Worm (Caenorhabditis elegans): ENCODE data around the gene C36E6.2.
A peak's percentile ranks its signal among the peaks of the same experiment; 100 is the strongest.

C36E6.2 gene

ce11 chrX:17447212-17447611 is 4.3 kb upstream of the C36E6.2 start:
- TF ChIP-seq madf-3 (GFP tag; IDR thresholded peaks at IDR 0.05) = peak; percentile 77; the same call in 1 of the 2 replicates
- TF ChIP-seq egrh-3 (GFP tag; IDR thresholded peaks at IDR 0.05) = 0 out of 2 replicates have a peak, but pooled peaks have one; percentile 23

DNA sequence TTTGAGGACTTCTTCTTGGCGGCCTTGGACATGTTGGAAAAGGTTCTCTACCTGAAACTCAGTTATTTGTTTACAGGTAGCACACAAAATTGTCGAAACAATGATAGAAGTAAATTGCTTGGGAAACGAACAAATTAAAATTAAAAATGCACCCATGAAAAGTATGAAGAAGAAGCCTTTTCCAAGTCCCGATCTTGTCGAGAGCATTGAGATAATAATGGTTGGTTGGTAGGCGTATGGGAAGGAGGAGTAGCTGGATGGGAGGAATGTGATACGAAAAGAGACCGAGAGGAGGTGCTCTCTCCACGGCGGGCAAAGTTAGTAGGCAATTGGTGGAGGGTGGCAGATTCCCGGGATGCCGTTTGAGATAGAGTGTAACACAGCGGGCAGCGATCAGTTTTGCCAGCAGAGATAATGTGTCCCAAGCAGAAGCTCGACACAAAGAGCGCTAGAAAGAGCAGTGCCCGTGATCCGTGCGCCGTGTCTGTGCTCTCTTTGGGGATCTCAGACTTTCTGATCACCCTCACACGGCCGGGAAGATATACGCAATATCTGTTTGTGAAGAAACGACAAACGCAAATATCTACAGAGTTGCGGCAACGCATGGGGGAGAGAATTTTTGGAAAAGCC is 5.2 kb downstream of the C36E6.2 start, which contains the start of gene mlc-2:
Gene mlc-2, minus strand, starts transcription at position 51 of the 630 bp plus-strand sequence.
- TF ChIP-seq egrh-3 (GFP tag; IDR thresholded peaks at IDR 0.05) = peak; percentile 5; the same call in 1 of the 2 replicates
- peak; percentile 17 for TF ChIP-seq K12H6.12 (tag; optimal IDR thresholded peaks at IDR 0.05)
- TF ChIP-seq lin-26 (GFP tag; IDR thresholded peaks at IDR 0.05) = no peak
- 0 out of 2 replicates have a peak, but pooled peaks have one; percentile 29 for TF ChIP-seq nfyb-1 (GFP tag; IDR thresholded peaks at IDR 0.05)
- TF ChIP-seq dox-1 (GFP tag; IDR thresholded peaks at IDR 0.05) = 0 out of 2 replicates have a peak, but pooled peaks have one; percentile 26
- peak; percentile 83 for TF ChIP-seq zfh-2 (GFP tag; conservative IDR thresholded peaks at IDR 0.05)
- no peak for TF ChIP-seq lin-40 (tag; optimal IDR thresholded peaks at IDR 0.05)
- 0 out of 2 replicates have a peak, but pooled peaks have one; percentile 18 for TF ChIP-seq mcd-1 (GFP tag; IDR thresholded peaks at IDR 0.05)

- TF ChIP-seq fkh-3 (tag; optimal IDR thresholded peaks at IDR 0.05) (no peak), ztf-28 (GFP tag; IDR thresholded peaks at IDR 0.05) (no peak), repo-1 (tag; optimal IDR thresholded peaks at IDR 0.05) (no peak), madf-6 (GFP tag; IDR thresholded peaks at IDR 0.05) (no peak), snpc-3.4 (tag; optimal IDR thresholded peaks at IDR 0.05) (no peak), zfh-2 (GFP tag; conservative IDR thresholded peaks at IDR 0.05) (peak; percentile 56), snpc-1.1 (tag; optimal IDR thresholded peaks at IDR 0.05; ENCODE audit: insufficient read depth) (no peak), him-1 (tag; optimal IDR thresholded peaks at IDR 0.05) (no peak), pha-4 (tag; optimal IDR thresholded peaks at IDR 0.05) (no peak)
Measured at ce11 chrX:17458887-17459286, 7.4 kb downstream of the C36E6.2 start, which contains the start of gene mlc-1. Gene mlc-1, plus strand, starts transcription at chrX:17459210.

ce11 chrX:17461958-17462357 is 10.5 kb downstream of the C36E6.2 start:
- TF ChIP-seq die-1 (tag; optimal IDR thresholded peaks at IDR 0.05) (no peak), ztf-6 (GFP tag; IDR thresholded peaks at IDR 0.05) (no peak), egl-44 (GFP tag; IDR thresholded peaks at IDR 0.05) (no peak)

ce11 chrX:17464801-17465200 is 13.3 kb downstream of the C36E6.2 start, which contains the start of gene slc-17.1:
Gene slc-17.1, minus strand, starts transcription at chrX:17464901.
- 0 out of 2 replicates have a peak, but pooled peaks have one; percentile 28 for TF ChIP-seq lag-1 (GFP tag; IDR thresholded peaks at IDR 0.05)
- TF ChIP-seq tbp1 (GFP tag; optimal IDR thresholded peaks at IDR 0.05) = no peak

ce11 chrX:17466615-17467014 is 15.1 kb downstream of the C36E6.2 start, which contains the start of gene ZK54.3:
Gene ZK54.3, minus strand, starts transcription at chrX:17467005.
- TF ChIP-seq lin-40 (tag; optimal IDR thresholded peaks at IDR 0.05) (peak; percentile 32), chd-7 (tag; optimal IDR thresholded peaks at IDR 0.05) (no peak), cebp-1 (GFP tag; IDR thresholded peaks at IDR 0.05) (no peak), cebp-1 (tag; optimal IDR thresholded peaks at IDR 0.05) (peak; percentile 38), ekl-4 (GFP tag; IDR thresholded peaks at IDR 0.05) (no peak)

ce11 chrX:17468483-17468882 is 17.0 kb downstream of the C36E6.2 start:
- TF ChIP-seq madf-8 (GFP tag; conservative IDR thresholded peaks at IDR 0.05) (no peak), unc-130 (GFP tag; optimal IDR thresholded peaks at IDR 0.05) (no peak), ceh-58 (GFP tag; IDR thresholded peaks at IDR 0.05) (no peak), sdz-38 (tag; optimal IDR thresholded peaks at IDR 0.05) (no peak), attf-5 (GFP tag; optimal IDR thresholded peaks at IDR 0.05) (no peak), him-1 (tag; optimal IDR thresholded peaks at IDR 0.05) (no peak), K11D2.4 (GFP tag; IDR thresholded peaks at IDR 0.05) (no peak), rec-8 (tag; optimal IDR thresholded peaks at IDR 0.05) (no peak), ztf-6 (GFP tag; IDR thresholded peaks at IDR 0.05) (no peak), fkh-3 (tag; optimal IDR thresholded peaks at IDR 0.05) (no peak), rcor-1 (GFP tag; IDR thresholded peaks at IDR 0.05) (no peak), F55B11.4 (tag; optimal IDR thresholded peaks at IDR 0.05; ENCODE audit: borderline replicate concordance, insufficient read depth) (no peak), ztf-18 (tag; optimal IDR thresholded peaks at IDR 0.05) (no peak), attf-3 (GFP tag; conservative IDR thresholded peaks at IDR 0.05) (no peak)

All from whole organism, young adult.